Worm (Caenorhabditis elegans) whole organism, early embryonic: Measurements from ENCODE around the gene R160.6.
"Not testable (repeated sequence)": the region's sequence is repeated elsewhere in the genome, so short reads cannot be mapped to it uniquely, and the experiment has no call there.

Experiments used
- B0310.2 ChIP-seq: sonication (generic microtip); optimal IDR thresholded peaks from 2 replicates; lab custom pipeline; 2016; ENCODE audit warnings: mild to moderate bottlenecking, missing genetic modification characterization, missing compliant biosample characterization
- F13C5.2 ChIP-seq: sonication (generic microtip); optimal IDR thresholded peaks from 2 replicates; lab custom pipeline; 2017; ENCODE audit warnings: mild to moderate bottlenecking, missing genetic modification characterization, inconsistent platforms, missing compliant biosample characterization
- aly-1 ChIP-seq: sonication (generic microtip); optimal IDR thresholded peaks from 2 replicates; lab custom pipeline; 2016; ENCODE audit warnings: missing genetic modification characterization, missing compliant biosample characterization
- ama-1 ChIP-seq: fragments of 150-350 bp; optimal IDR thresholded peaks from 2 replicates; lab custom pipeline; 2014
- ceh-13 ChIP-seq: fragments of 200-800 bp; sonication (Bioruptor generic); optimal IDR thresholded peaks from 2 replicates; lab custom pipeline; 2018; ENCODE audit warnings: mild to moderate bottlenecking, missing genetic modification characterization, missing compliant biosample characterization
- ceh-36 ChIP-seq: sonication (generic microtip); optimal IDR thresholded peaks from 2 replicates; lab custom pipeline; 2016; ENCODE audit warnings: missing genetic modification characterization, inconsistent platforms, missing compliant biosample characterization
- ets-7 ChIP-seq: sonication (generic microtip); optimal IDR thresholded peaks from 2 replicates; lab custom pipeline; 2016; ENCODE audit warnings: missing genotype, missing genetic modification characterization, missing compliant biosample characterization
- flt-1 ChIP-seq: fragments of 200-800 bp; sonication (Bioruptor generic); IDR thresholded peaks from 2 replicates; pipeline ENCODE4 v1.3.6; 2022; ENCODE audit warnings: missing genetic modification characterization, missing compliant biosample characterization
- hmbx-1 ChIP-seq: sonication (generic microtip); optimal IDR thresholded peaks from 2 replicates; lab custom pipeline; 2016; ENCODE audit warnings: mild to moderate bottlenecking, missing genetic modification characterization, missing compliant biosample characterization
- hmg-4 ChIP-seq: fragments of 200-800 bp; sonication (Bioruptor generic); optimal IDR thresholded peaks from 2 replicates; lab custom pipeline; 2018; ENCODE audit warnings: mild to moderate bottlenecking, missing genetic modification characterization, missing compliant biosample characterization
- hnd-1 ChIP-seq: sonication (generic microtip); optimal IDR thresholded peaks from 2 replicates; lab custom pipeline; 2016; ENCODE audit warnings: missing genetic modification characterization, missing compliant biosample characterization
- pes-1 ChIP-seq: fragments of 200-800 bp; sonication (Bioruptor generic); IDR thresholded peaks from 2 replicates; pipeline ENCODE4 v1.3.6; 2022; ENCODE audit warnings: missing genetic modification reagents, missing genetic modification characterization, missing compliant biosample characterization
- scrt-1 ChIP-seq: fragments of 200-800 bp; sonication (Bioruptor generic); IDR thresholded peaks from 2 replicates; pipeline ENCODE4 v1.3.6; 2022; ENCODE audit warnings: missing genetic modification characterization, missing compliant biosample characterization
- sea-1 ChIP-seq: fragments of 200-800 bp; sonication (Bioruptor generic); conservative IDR thresholded peaks from 2 replicates; pipeline ENCODE4 v1.3.6; 2022; ENCODE audit warnings: missing genetic modification characterization, missing compliant biosample characterization
- tbx-11 ChIP-seq: fragments of 200-800 bp; sonication (Bioruptor generic); IDR thresholded peaks from 2 replicates; pipeline ENCODE4 v1.3.6; 2022; ENCODE audit warnings: missing genetic modification characterization, missing compliant biosample characterization
- tbx-37 ChIP-seq: fragments of 200-800 bp; sonication (Bioruptor generic); conservative IDR thresholded peaks from 2 replicates; pipeline ENCODE4 v1.3.6; 2022; ENCODE audit warnings: missing genetic modification reagents, missing genetic modification characterization, missing compliant biosample characterization
- tra-4 ChIP-seq: sonication (generic microtip); optimal IDR thresholded peaks from 2 replicates; lab custom pipeline; 2017; ENCODE audit warnings: missing genetic modification characterization, missing compliant biosample characterization

R160.6 gene

DNA sequence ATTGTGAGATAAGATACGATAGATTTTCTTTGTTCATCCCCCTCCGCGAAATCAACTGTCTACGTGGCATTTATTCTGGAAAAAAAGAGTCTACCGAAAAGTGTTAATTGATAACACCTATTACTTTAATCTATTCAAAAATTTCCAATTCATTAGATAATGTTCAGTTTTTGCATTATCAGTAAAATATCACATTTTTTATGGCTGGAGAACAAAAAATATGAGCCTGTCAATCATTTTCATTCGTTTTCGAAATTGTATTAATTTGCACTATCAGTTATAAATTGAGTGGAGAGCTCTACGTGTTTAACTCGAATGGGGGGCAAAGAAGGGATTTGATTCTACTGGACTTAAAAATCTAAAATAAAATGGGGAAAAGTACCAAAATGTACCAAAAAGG is 14.0 kb downstream of the R160.6 start:
- TF ChIP-seq hmg-4 (GFP tag; lab: Kevin White, UChicago) (no peak), ama-1 (lab: Kevin White, UChicago) (no peak), F13C5.2 (no peak), scrt-1 (GFP tag; lab: Robert Waterston, UW) (no peak), hmbx-1 (tag; lab: Kevin White, UChicago) (no peak), ceh-13 (GFP tag; lab: Kevin White, UChicago) (no peak), ets-7 (tag; lab: Kevin White, UChicago) (no peak), B0310.2 (tag; lab: Kevin White, UChicago) (no peak), aly-1 (tag; lab: Kevin White, UChicago) (no peak), tbx-37 (GFP tag; lab: Robert Waterston, UW) (no peak), sea-1 (GFP tag; lab: Robert Waterston, UW) (no peak), flt-1 (no peak), tra-4 (tag; lab: Kevin White, UChicago) (no peak), pes-1 (GFP tag; lab: Robert Waterston, UW) (no peak), tbx-11 (GFP tag; lab: Robert Waterston, UW) (no peak), ceh-36 (tag; lab: Kevin White, UChicago) (no peak), hnd-1 (tag; lab: Kevin White, UChicago) (no peak)

DNA sequence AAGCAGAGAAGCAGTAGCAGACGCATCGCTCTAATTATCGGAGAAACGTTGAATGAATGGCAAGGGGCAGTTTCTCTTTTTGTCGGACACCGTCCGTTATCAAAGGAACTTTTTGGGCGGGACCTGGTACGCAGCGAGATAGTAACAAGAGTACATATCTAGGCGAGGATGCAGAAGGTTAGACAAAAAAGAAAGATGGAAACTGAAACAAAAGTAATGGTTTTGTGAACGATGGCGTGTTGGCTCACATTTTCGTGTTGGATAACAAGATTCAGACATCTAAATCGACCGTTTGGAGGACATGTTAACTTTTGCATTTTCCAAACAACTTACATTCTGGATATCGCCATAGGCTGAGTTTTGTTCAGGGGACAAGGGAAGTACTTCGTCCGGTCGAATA is 15.6 kb downstream of the R160.6 start, which contains the start of gene F14H12.6:
F14H12.6 (minus strand) TSS at position 101 of the 400 bp plus-strand sequence.
- no peak for TF ChIP-seq aly-1 (tag; lab: Kevin White, UChicago)
- TF ChIP-seq flt-1 = no peak
- no peak for TF ChIP-seq hmbx-1 (tag; lab: Kevin White, UChicago)
- no peak for TF ChIP-seq scrt-1 (GFP tag; lab: Robert Waterston, UW)
- no peak for TF ChIP-seq ceh-36 (tag; lab: Kevin White, UChicago)
- TF ChIP-seq B0310.2 (tag; lab: Kevin White, UChicago) = no peak
- no peak for TF ChIP-seq ama-1 (lab: Kevin White, UChicago)
- TF ChIP-seq sea-1 (GFP tag; lab: Robert Waterston, UW) = no peak
- TF ChIP-seq ets-7 (tag; lab: Kevin White, UChicago) = no peak
- no peak for TF ChIP-seq ceh-13 (GFP tag; lab: Kevin White, UChicago)

- TF ChIP-seq tbx-37 (GFP tag; lab: Robert Waterston, UW) = no peak
- TF ChIP-seq sea-1 (GFP tag; lab: Robert Waterston, UW) = no peak
- TF ChIP-seq flt-1 = no peak
- TF ChIP-seq ama-1 (lab: Kevin White, UChicago) = no peak
Measured at ce11 chrX:4353318-4353717, 19.7 kb downstream of the R160.6 start, which contains the start of gene col-165. TSS of gene col-165 (plus strand) at chrX:4353618.

DNA sequence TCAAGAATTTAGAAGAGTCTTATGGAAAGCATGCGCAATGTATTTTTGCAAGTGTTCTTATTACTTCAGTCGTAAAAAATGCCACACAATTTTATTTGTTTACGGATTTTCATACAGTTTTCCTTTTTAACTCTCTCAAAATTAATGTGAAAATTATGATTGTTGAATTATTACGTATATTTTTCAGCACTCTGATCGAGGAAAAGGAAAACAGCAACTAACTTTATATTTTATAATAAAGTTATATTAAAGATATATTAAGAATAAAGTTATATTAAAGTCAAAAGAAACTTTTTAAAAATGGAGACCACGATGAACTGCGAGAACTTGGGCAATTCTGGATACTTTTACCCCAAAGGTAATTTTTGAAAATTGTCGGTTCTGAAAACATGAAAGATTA is 22.8 kb downstream of the R160.6 start, which contains the start of gene F14H12.2:
F14H12.2 (plus strand) TSS at position 301 of the 400 bp plus-strand sequence.
- no peak for TF ChIP-seq tbx-11 (GFP tag; lab: Robert Waterston, UW)
- no peak for TF ChIP-seq hmg-4 (GFP tag; lab: Kevin White, UChicago)

DNA sequence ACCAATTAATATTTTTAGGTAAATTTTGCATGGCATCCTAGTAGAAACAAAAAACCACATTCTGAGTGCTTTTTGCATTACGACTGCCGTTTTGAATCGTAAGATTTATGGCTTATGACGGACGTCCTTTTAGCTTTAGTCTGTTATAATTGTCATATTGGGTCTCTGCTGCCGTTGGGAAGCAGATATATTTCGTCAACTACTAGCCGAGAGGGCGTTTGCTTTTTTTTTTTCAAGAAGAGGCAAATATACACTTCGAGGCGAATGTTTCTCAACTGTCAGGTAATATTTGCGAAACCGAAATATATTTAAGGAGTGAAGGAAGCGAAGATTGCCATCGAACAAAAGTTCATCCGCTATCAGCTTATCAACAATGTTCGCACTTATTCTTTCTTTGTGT is 29.1 kb downstream of the R160.6 start, which contains the start of gene F14H12.3:
F14H12.3 (plus strand) TSS at position 301 of the 400 bp plus-strand sequence.
- TF ChIP-seq F13C5.2 = no peak
- TF ChIP-seq tbx-37 (GFP tag; lab: Robert Waterston, UW) = no peak
- no peak for TF ChIP-seq hmg-4 (GFP tag; lab: Kevin White, UChicago)
- TF ChIP-seq ama-1 (lab: Kevin White, UChicago) = no peak
- TF ChIP-seq scrt-1 (GFP tag; lab: Robert Waterston, UW) = 0 out of 2 replicates have a peak, but pooled peaks have one; percentile 40

ce11 chrX:4342730-4343129 is 30.3 kb downstream of the R160.6 start:
- TF ChIP-seq hnd-1 (tag; lab: Kevin White, UChicago) = no peak
- TF ChIP-seq aly-1 (tag; lab: Kevin White, UChicago) = no peak
- no peak for TF ChIP-seq hmbx-1 (tag; lab: Kevin White, UChicago)
- no peak for TF ChIP-seq B0310.2 (tag; lab: Kevin White, UChicago)
- no peak for TF ChIP-seq ama-1 (lab: Kevin White, UChicago)
- TF ChIP-seq flt-1 = no peak
- TF ChIP-seq tbx-37 (GFP tag; lab: Robert Waterston, UW) = no peak
- TF ChIP-seq scrt-1 (GFP tag; lab: Robert Waterston, UW) = no peak
- no peak for TF ChIP-seq ceh-13 (GFP tag; lab: Kevin White, UChicago)
- TF ChIP-seq sea-1 (GFP tag; lab: Robert Waterston, UW) = no peak
- TF ChIP-seq F13C5.2 = no peak
- TF ChIP-seq hmg-4 (GFP tag; lab: Kevin White, UChicago) = no peak

DNA sequence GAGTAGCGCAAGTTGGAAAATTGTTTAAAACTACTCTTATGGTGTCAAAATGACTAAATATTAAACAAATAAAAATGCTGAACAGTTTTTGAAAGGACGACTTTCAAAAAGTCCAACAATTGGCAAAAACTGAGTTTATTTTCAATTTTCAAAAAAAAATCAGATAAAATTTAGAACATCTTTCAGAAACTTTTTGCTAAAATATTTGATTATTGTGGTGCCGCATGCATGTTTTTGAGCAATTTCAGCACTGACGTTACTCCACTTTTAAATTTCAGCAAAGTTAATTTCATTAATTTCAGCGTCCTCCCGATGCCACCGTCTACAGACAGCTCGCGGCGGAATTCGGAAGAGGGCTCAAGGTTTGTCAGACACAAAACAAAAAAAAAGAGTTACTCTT is 33.7 kb downstream of the R160.6 start, which contains the start of gene cst-1:
cst-1 (plus strand) TSS at position 301 of the 400 bp plus-strand sequence.
- not testable (repeated sequence) for TF ChIP-seq tbx-11 (GFP tag; lab: Robert Waterston, UW); aly-1 (tag; lab: Kevin White, UChicago); tbx-37 (GFP tag; lab: Robert Waterston, UW)

- TF ChIP-seq flt-1; B0310.2 (tag; lab: Kevin White, UChicago); hmbx-1 (tag; lab: Kevin White, UChicago): not testable (repeated sequence)
Measured at ce11 chrX:4335950-4336349, 37.1 kb downstream of the R160.6 start, which contains the start of gene cst-2. TSS of gene cst-2 (minus strand) at chrX:4336050.
